Fruit fly (Drosophila melanogaster) whole organism, prepupa: ENCODE data around the gene CG42693.
A peak's percentile ranks its signal among the peaks of the same experiment; 100 is the strongest.

ENCODE experiments used
- Blimp-1 ChIP-seq: fragments of 200-800 bp; sonication (Bioruptor generic); optimal IDR thresholded peaks from 3 replicates; lab custom pipeline; 2017; ENCODE audit warnings: missing biosample characterization, missing genetic modification characterization, mild to moderate bottlenecking, moderate library complexity, missing genetic modification reagents
- CG10631 ChIP-seq: fragments of 200-800 bp; sonication (Bioruptor generic); optimal IDR thresholded peaks from 2 replicates; lab custom pipeline; 2016; ENCODE audit warnings: missing biosample characterization, missing genetic modification characterization
- CG10669 ChIP-seq: fragments of 200-800 bp; sonication (Bioruptor generic); optimal IDR thresholded peaks from 3 replicates; lab custom pipeline; 2018; ENCODE audit warnings: missing biosample characterization, mild to moderate bottlenecking, missing genetic modification characterization, moderate library complexity
- CG11294 ChIP-seq: fragments of 200-800 bp; sonication (Bioruptor generic); IDR thresholded peaks from 2 replicates; pipeline ENCODE4 v1.3.6; 2022; ENCODE audit warnings: missing biosample characterization, missing genetic modification characterization
- CG11762 ChIP-seq: fragments of 200-800 bp; sonication (Bioruptor generic); optimal IDR thresholded peaks from 3 replicates; lab custom pipeline; 2016; ENCODE audit warnings: missing biosample characterization, missing genetic modification characterization; ENCODE audit not compliant: insufficient read depth
- CG11902 ChIP-seq: fragments of 200-800 bp; sonication (Bioruptor generic); optimal IDR thresholded peaks from 3 replicates; lab custom pipeline; 2016; ENCODE audit warnings: missing biosample characterization, missing genetic modification characterization
- CG15336 ChIP-seq: fragments of 200-800 bp; sonication (Bioruptor generic); IDR thresholded peaks from 2 replicates; pipeline ENCODE4 v1.3.6; 2022; ENCODE audit warnings: missing biosample characterization, missing genetic modification characterization
- CG1621 ChIP-seq: fragments of 200-800 bp; sonication (Bioruptor generic); optimal IDR thresholded peaks from 3 replicates; lab custom pipeline; 2018; ENCODE audit warnings: missing biosample characterization, mild to moderate bottlenecking, missing genetic modification characterization
- CG3032 ChIP-seq: fragments of 200-800 bp; optimal IDR thresholded peaks from 2 replicates; lab custom pipeline; 2019; ENCODE audit warnings: missing biosample characterization, mild to moderate bottlenecking, missing genetic modification characterization, moderate library complexity
- CG31627 ChIP-seq: fragments of 200-800 bp; sonication (Bioruptor generic); optimal IDR thresholded peaks from 3 replicates; lab custom pipeline; 2016; ENCODE audit warnings: missing biosample characterization, missing genetic modification characterization
- CG3919 ChIP-seq: fragments of 200-800 bp; sonication (Bioruptor generic); optimal IDR thresholded peaks from 3 replicates; lab custom pipeline; 2016; ENCODE audit warnings: missing biosample characterization, missing genetic modification characterization
- CG6808 ChIP-seq: fragments of 200-800 bp; sonication (Bioruptor generic); optimal IDR thresholded peaks from 3 replicates; lab custom pipeline; 2017; ENCODE audit warnings: missing biosample characterization, missing genetic modification characterization, mild to moderate bottlenecking, moderate library complexity, missing genetic modification reagents
- CG6854 ChIP-seq: fragments of 200-800 bp; sonication (Bioruptor generic); optimal IDR thresholded peaks from 2 replicates; lab custom pipeline; 2017; ENCODE audit warnings: missing biosample characterization, mild to moderate bottlenecking, missing genetic modification characterization
- CG7368 ChIP-seq: fragments of 200-800 bp; sonication (Bioruptor generic); optimal IDR thresholded peaks from 3 replicates; lab custom pipeline; 2016; ENCODE audit warnings: missing biosample characterization, missing genetic modification characterization
- CG8119 ChIP-seq: fragments of 200-800 bp; sonication (Bioruptor generic); IDR thresholded peaks from 3 replicates; pipeline ENCODE4 v1.3.6; 2022; ENCODE audit warnings: missing biosample characterization, missing genetic modification characterization
- CG8319 ChIP-seq: fragments of 200-800 bp; sonication (Bioruptor generic); optimal IDR thresholded peaks from 3 replicates; lab custom pipeline; 2016; ENCODE audit warnings: missing biosample characterization, missing genetic modification characterization
- CG8632 ChIP-seq: fragments of 200-800 bp; sonication (Bioruptor generic); optimal IDR thresholded peaks from 3 replicates; lab custom pipeline; 2016; ENCODE audit warnings: missing biosample characterization, missing genetic modification characterization
- CG9139 ChIP-seq: fragments of 200-800 bp; sonication (Bioruptor generic); optimal IDR thresholded peaks from 3 replicates; lab custom pipeline; 2017; ENCODE audit warnings: missing biosample characterization, mild to moderate bottlenecking, missing genetic modification characterization
- Eip75B ChIP-seq: fragments of 200-800 bp; sonication (Bioruptor generic); optimal IDR thresholded peaks from 3 replicates; lab custom pipeline; 2016; ENCODE audit warnings: missing biosample characterization, missing genetic modification characterization
- Eip93F ChIP-seq: fragments of 200-800 bp; sonication (Bioruptor generic); optimal IDR thresholded peaks from 2 replicates; lab custom pipeline; 2016; ENCODE audit warnings: missing biosample characterization, mild to moderate bottlenecking, missing genetic modification characterization
- Ets21C ChIP-seq: fragments of 200-800 bp; sonication (Bioruptor generic); optimal IDR thresholded peaks from 3 replicates; lab custom pipeline; 2016; ENCODE audit warnings: missing biosample characterization, missing genetic modification characterization
- Ets96B ChIP-seq: fragments of 200-800 bp; optimal IDR thresholded peaks from 2 replicates; lab custom pipeline; 2019; ENCODE audit warnings: missing biosample characterization, mild to moderate bottlenecking, missing genetic modification characterization, moderate library complexity
- Gug ChIP-seq: fragments of 200-800 bp; sonication (Bioruptor generic); IDR thresholded peaks from 2 replicates; pipeline ENCODE4 v1.3.6; 2022; ENCODE audit warnings: missing biosample characterization, missing genetic modification characterization
- Hr4 ChIP-seq: fragments of 200-800 bp; sonication (Bioruptor generic); optimal IDR thresholded peaks from 3 replicates; lab custom pipeline; 2016; ENCODE audit warnings: missing biosample characterization, missing genetic modification characterization
- Lpt ChIP-seq: fragments of 200-800 bp; sonication (Bioruptor generic); optimal IDR thresholded peaks from 3 replicates; lab custom pipeline; 2016; ENCODE audit warnings: missing biosample characterization, missing genetic modification characterization
- Met ChIP-seq: fragments of 200-800 bp; sonication (Bioruptor generic); optimal IDR thresholded peaks from 3 replicates; lab custom pipeline; 2016; ENCODE audit warnings: missing biosample characterization, missing genetic modification characterization
- OdsH ChIP-seq: fragments of 200-800 bp; sonication (Bioruptor generic); optimal IDR thresholded peaks from 3 replicates; lab custom pipeline; 2016; ENCODE audit warnings: missing biosample characterization, missing genetic modification characterization
- Sox102F ChIP-seq: fragments of 200-800 bp; sonication (Bioruptor generic); optimal IDR thresholded peaks from 2 replicates; lab custom pipeline; 2016; ENCODE audit warnings: missing biosample characterization, mild to moderate bottlenecking, missing genetic modification characterization
- Sox14 ChIP-seq: fragments of 200-800 bp; sonication (Bioruptor generic); optimal IDR thresholded peaks from 3 replicates; lab custom pipeline; 2016; ENCODE audit warnings: missing biosample characterization, missing genetic modification characterization
- Sox15 ChIP-seq: fragments of 200-800 bp; sonication (Bioruptor generic); optimal IDR thresholded peaks from 3 replicates; lab custom pipeline; 2016; ENCODE audit warnings: missing biosample characterization, missing genetic modification characterization
- achi ChIP-seq: fragments of 200-800 bp; sonication (Bioruptor generic); optimal IDR thresholded peaks from 3 replicates; lab custom pipeline; 2016; ENCODE audit warnings: missing biosample characterization, missing genetic modification characterization
- acj6 ChIP-seq: fragments of 200-800 bp; sonication (Bioruptor generic); optimal IDR thresholded peaks from 3 replicates; lab custom pipeline; 2016; ENCODE audit warnings: missing biosample characterization, missing genetic modification characterization
- dac ChIP-seq: fragments of 200-800 bp; sonication (Bioruptor generic); optimal IDR thresholded peaks from 2 replicates; lab custom pipeline; 2017; ENCODE audit warnings: missing biosample characterization, mild to moderate bottlenecking, missing genetic modification characterization
- dsx ChIP-seq: fragments of 200-800 bp; optimal IDR thresholded peaks from 3 replicates; lab custom pipeline; 2019; ENCODE audit warnings: missing biosample characterization, mild to moderate bottlenecking, missing genetic modification characterization, moderate library complexity; ENCODE audit not compliant: poor library complexity, severe bottlenecking
- eg ChIP-seq: fragments of 200-800 bp; sonication (Bioruptor generic); IDR thresholded peaks from 3 replicates; pipeline ENCODE4 v1.3.6; 2022; ENCODE audit warnings: missing biosample characterization, missing genetic modification characterization
- esn ChIP-seq: fragments of 200-800 bp; sonication (Bioruptor generic); optimal IDR thresholded peaks from 2 replicates; lab custom pipeline; 2016; ENCODE audit warnings: missing biosample characterization, mild to moderate bottlenecking, missing genetic modification characterization, moderate library complexity
- fd85E ChIP-seq: fragments of 200-800 bp; sonication (Bioruptor generic); optimal IDR thresholded peaks from 3 replicates; lab custom pipeline; 2016; ENCODE audit warnings: missing biosample characterization, missing genetic modification characterization
- fkh ChIP-seq: fragments of 200-800 bp; sonication (Bioruptor generic); optimal IDR thresholded peaks from 3 replicates; lab custom pipeline; 2017; ENCODE audit warnings: missing biosample characterization, mild to moderate bottlenecking, missing genetic modification characterization, moderate library complexity
- lz ChIP-seq: fragments of 200-800 bp; sonication (Bioruptor generic); optimal IDR thresholded peaks from 3 replicates; lab custom pipeline; 2016; ENCODE audit warnings: missing biosample characterization, missing genetic modification characterization
- net ChIP-seq: fragments of 200-800 bp; sonication (Bioruptor generic); optimal IDR thresholded peaks from 3 replicates; lab custom pipeline; 2016; ENCODE audit warnings: missing biosample characterization, missing genetic modification characterization
- pdm3 ChIP-seq: fragments of 200-800 bp; sonication (Bioruptor generic); optimal IDR thresholded peaks from 3 replicates; lab custom pipeline; 2016; ENCODE audit warnings: missing biosample characterization, missing genetic modification characterization
- salr ChIP-seq, 2 experiments: fragments of 200-800 bp; sonication (Bioruptor generic); optimal IDR thresholded peaks; 3 replicates each; lab custom pipeline; 2016 to 2018; ENCODE audit warnings: missing biosample characterization in 2 of 2, missing genetic modification characterization in 2 of 2, mild to moderate bottlenecking in 1 of 2
- spab ChIP-seq: fragments of 200-800 bp; sonication (Bioruptor generic); optimal IDR thresholded peaks from 2 replicates; lab custom pipeline; 2017; ENCODE audit warnings: missing biosample characterization, mild to moderate bottlenecking, missing genetic modification characterization, missing genetic modification reagents
- svp ChIP-seq: fragments of 200-800 bp; sonication (Bioruptor generic); peaks from one replicate; lab custom pipeline; 2016; ENCODE audit warnings: missing biosample characterization, missing genetic modification characterization
- topi ChIP-seq: fragments of 200-800 bp; sonication (Bioruptor generic); optimal IDR thresholded peaks from 3 replicates; lab custom pipeline; 2016; ENCODE audit warnings: missing biosample characterization, missing genetic modification characterization
- vri ChIP-seq: fragments of 200-800 bp; sonication (Bioruptor generic); optimal IDR thresholded peaks from 3 replicates; lab custom pipeline; 2016; ENCODE audit warnings: missing biosample characterization, mild to moderate bottlenecking, missing genetic modification characterization

CG42693 gene

dm6 chr3R:31700212-31700611 is 7.9 kb downstream of the CG42693 start (continued):
- TF ChIP-seq salr (GFP tag; optimal IDR thresholded peaks at IDR 0.05; lab: Kevin White, UChicago), result peak; percentile 13 to 74
- peak; percentile 68 for TF ChIP-seq Eip75B (GFP tag; lab: Kevin White, UChicago)
- TF ChIP-seq Ets96B, result peak; percentile 75
- TF ChIP-seq Met (GFP tag; lab: Kevin White, UChicago), result peak; percentile 30
- TF ChIP-seq CG8119 (GFP tag; lab: Robert Waterston, UW), result peak; percentile 88
- peak; percentile 36 for TF ChIP-seq svp
- peak; percentile 67 for TF ChIP-seq CG3032
- peak; percentile 13 for TF ChIP-seq CG11762
- TF ChIP-seq CG15336 (GFP tag; lab: Robert Waterston, UW), result peak; percentile 84
- no peak for TF ChIP-seq CG11902
- TF ChIP-seq Blimp-1, result no peak
- peak; percentile 76 for TF ChIP-seq Sox14 (GFP tag; lab: Kevin White, UChicago)
- peak; percentile 74; the same call in 2 of the 3 replicates for TF ChIP-seq eg (GFP tag; lab: Robert Waterston, UW)
- peak; percentile 13 for TF ChIP-seq esn (GFP tag; lab: Kevin White, UChicago)
- peak; percentile 20; the same call in 1 of the 2 replicates for TF ChIP-seq CG11294
- TF ChIP-seq Ets21C, result no peak
- peak; percentile 80 for TF ChIP-seq Lpt (GFP tag; lab: Kevin White, UChicago)
- TF ChIP-seq Hr4 (GFP tag; lab: Kevin White, UChicago), result peak; percentile 82
- TF ChIP-seq achi (GFP tag; lab: Kevin White, UChicago), result peak; percentile 67
- no peak for TF ChIP-seq Sox15
- no peak for TF ChIP-seq CG8319
- peak; percentile 75 for TF ChIP-seq OdsH (GFP tag; lab: Kevin White, UChicago)
- TF ChIP-seq pdm3 (GFP tag; lab: Kevin White, UChicago), result peak; percentile 68

- peak; percentile 89 for TF ChIP-seq Sox14 (GFP tag; lab: Kevin White, UChicago)
- TF ChIP-seq Sox15, result peak; percentile 77
- TF ChIP-seq CG9139, result peak; percentile 87
- peak; percentile 65 for TF ChIP-seq net (GFP tag; lab: Kevin White, UChicago)
- peak; percentile 80 for TF ChIP-seq CG8319
- TF ChIP-seq spab (GFP tag; lab: Kevin White, UChicago), result peak; percentile 92
- peak; percentile 89 for TF ChIP-seq CG10631 (GFP tag; lab: Kevin White, UChicago)
- TF ChIP-seq CG11762, result peak; percentile 57
- TF ChIP-seq topi (GFP tag; lab: Kevin White, UChicago), result peak; percentile 95
- TF ChIP-seq dsx (GFP tag; lab: Kevin White, UChicago), result peak; percentile 91
- TF ChIP-seq fkh (GFP tag; lab: Kevin White, UChicago), result no peak
- TF ChIP-seq vri, result peak; percentile 95
- peak; percentile 87 for TF ChIP-seq achi (GFP tag; lab: Kevin White, UChicago)
- TF ChIP-seq CG31627, result peak; percentile 94
- TF ChIP-seq Met (GFP tag; lab: Kevin White, UChicago), result peak; percentile 95
- TF ChIP-seq acj6, result peak; percentile 86
- no peak for TF ChIP-seq dac (GFP tag; lab: Kevin White, UChicago)
- TF ChIP-seq Gug, result peak; percentile 57
- peak; percentile 24; the same call in 1 of the 2 replicates for TF ChIP-seq CG15336 (GFP tag; lab: Robert Waterston, UW)
- peak; percentile 95 for TF ChIP-seq Ets96B
- TF ChIP-seq Hr4 (GFP tag; lab: Kevin White, UChicago), result peak; percentile 53
- peak; percentile 63 to 87 for TF ChIP-seq salr (GFP tag; optimal IDR thresholded peaks at IDR 0.05; lab: Kevin White, UChicago)
- peak; percentile 87 for TF ChIP-seq CG1621
- TF ChIP-seq Sox102F (GFP tag; lab: Kevin White, UChicago), result peak; percentile 93
- TF ChIP-seq Lpt (GFP tag; lab: Kevin White, UChicago), result peak; percentile 46
- TF ChIP-seq CG10669 (GFP tag; lab: Kevin White, UChicago), result peak; percentile 92
- peak; percentile 90 for TF ChIP-seq CG6808 (GFP tag; lab: Kevin White, UChicago)
- peak; percentile 79 for TF ChIP-seq CG8632 (GFP tag; lab: Kevin White, UChicago)
- peak; percentile 84 for TF ChIP-seq CG11902
- TF ChIP-seq CG7368 (GFP tag; lab: Kevin White, UChicago), result peak; percentile 78
- peak; percentile 88 for TF ChIP-seq Ets21C
- TF ChIP-seq CG3919 (GFP tag; lab: Kevin White, UChicago), result peak; percentile 92
- TF ChIP-seq Eip93F (GFP tag; lab: Kevin White, UChicago), result peak; percentile 88
- TF ChIP-seq CG8119 (GFP tag; lab: Robert Waterston, UW), result peak; percentile 56; the same call in 1 of the 3 replicates
- TF ChIP-seq lz (GFP tag; lab: Kevin White, UChicago), result peak; percentile 94
- peak; percentile 92 for TF ChIP-seq CG3032
- peak; percentile 77 for TF ChIP-seq CG6854 (GFP tag; lab: Kevin White, UChicago)
- peak; percentile 35; the same call in 1 of the 3 replicates for TF ChIP-seq eg (GFP tag; lab: Robert Waterston, UW)
- peak; percentile 84 for TF ChIP-seq pdm3 (GFP tag; lab: Kevin White, UChicago)
- TF ChIP-seq OdsH (GFP tag; lab: Kevin White, UChicago), result peak; percentile 86
- peak; percentile 45 for TF ChIP-seq fd85E
Measured at dm6 chr3R:31698143-31698776, 9.9 kb downstream of the CG42693 start.
